Worm (Caenorhabditis elegans): Measurements from ENCODE around the gene sri-26.

sri-26 gene

ce11 chrV:15232200-15232599 lies 16.9 kb downstream of the sri-26 start, which contains the start of gene srw-13:
Gene srw-13 (plus strand): TSS chrV:15232500.
- TF ChIP-seq mep-1 (tag; optimal IDR thresholded peaks at IDR 0.05): no peak
- no peak for TF ChIP-seq nhr-2 (tag; optimal IDR thresholded peaks at IDR 0.05)
- no peak for TF ChIP-seq ceh-83 (GFP tag; optimal IDR thresholded peaks at IDR 0.05)
- no peak for TF ChIP-seq flh-1 (GFP tag; optimal IDR thresholded peaks at IDR 0.05)
- TF ChIP-seq elt-1 (tag; optimal IDR thresholded peaks at IDR 0.05; ENCODE audit: borderline replicate concordance, insufficient read depth): no peak
- TF ChIP-seq unc-39 (tag; optimal IDR thresholded peaks at IDR 0.05): no peak
- no peak for TF ChIP-seq ham-2 (GFP tag; optimal IDR thresholded peaks at IDR 0.05)
- no peak for TF ChIP-seq M03D4.4 (tag; optimal IDR thresholded peaks at IDR 0.05)
- TF ChIP-seq nhr-76 (tag; optimal IDR thresholded peaks at IDR 0.05): no peak
- no peak for TF ChIP-seq nhr-12 (tag; optimal IDR thresholded peaks at IDR 0.05)
- no peak for TF ChIP-seq lsy-2 (tag; optimal IDR thresholded peaks at IDR 0.05)
- no peak for TF ChIP-seq mls-2 (tag; optimal IDR thresholded peaks at IDR 0.05)
- TF ChIP-seq sptf-1 (tag; optimal IDR thresholded peaks at IDR 0.05): no peak
- no peak for TF ChIP-seq mab-5 (tag; optimal IDR thresholded peaks at IDR 0.05)
- no peak for TF ChIP-seq ztf-11 (tag; optimal IDR thresholded peaks at IDR 0.05)
- no peak for TF ChIP-seq nhr-28 (tag; optimal IDR thresholded peaks at IDR 0.05)
- no peak for TF ChIP-seq hlh-1 (tag; optimal IDR thresholded peaks at IDR 0.05)
- TF ChIP-seq ceh-43 (GFP tag; optimal IDR thresholded peaks at IDR 0.05): no peak

DNA sequence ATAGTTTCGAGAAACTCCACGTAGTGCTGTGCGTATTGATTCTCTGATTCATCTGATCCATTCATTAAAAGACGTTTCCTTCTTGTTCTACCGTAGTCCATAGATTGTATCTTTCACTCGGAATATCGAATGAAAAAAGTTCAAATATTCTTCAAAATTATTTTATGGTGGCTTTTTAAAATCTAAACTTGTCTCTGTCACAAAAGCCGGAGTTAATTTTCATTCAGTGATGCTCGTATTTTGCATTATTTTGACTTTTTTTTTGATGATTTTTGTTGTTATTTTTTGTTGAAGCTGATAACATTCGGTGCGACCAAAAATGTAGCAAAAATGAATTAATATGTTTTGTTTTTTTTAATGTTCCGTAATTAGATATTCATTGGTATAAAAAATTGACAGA lies 20.4 kb downstream of the sri-26 start, which contains the start of gene nhr-164:
TSS of gene nhr-164 (minus strand) at position 101 of the 400 bp plus-strand sequence.
- no peak for TF ChIP-seq drap-1 (GFP tag; optimal IDR thresholded peaks at IDR 0.05)
- TF ChIP-seq nhr-237 (tag; optimal IDR thresholded peaks at IDR 0.05): no peak
- TF ChIP-seq sptf-1 (tag; optimal IDR thresholded peaks at IDR 0.05): no peak
- TF ChIP-seq blmp-1 (tag; optimal IDR thresholded peaks at IDR 0.05): no peak

DNA sequence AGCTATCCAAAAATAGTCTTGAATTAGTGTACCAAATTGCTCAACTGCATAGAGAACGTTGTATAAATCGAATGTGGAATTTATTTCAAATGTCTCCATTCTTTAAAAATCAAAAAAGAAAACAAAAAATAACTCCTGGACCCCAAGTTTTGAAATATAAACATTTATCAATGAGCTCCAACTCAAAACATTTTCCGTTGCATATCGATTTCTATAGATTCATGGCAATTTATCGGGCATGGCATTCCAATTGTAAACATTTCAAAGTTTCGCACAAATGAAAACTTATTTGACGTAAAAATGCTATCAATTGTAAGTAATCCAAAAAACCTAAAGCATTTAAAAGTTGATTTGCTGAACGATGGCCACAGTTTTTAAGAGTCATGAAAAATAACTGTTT lies 23.3 kb downstream of the sri-26 start, which contains the start of gene srw-12:
TSS of gene srw-12 (minus strand) at position 101 of the 400 bp plus-strand sequence.
- TF ChIP-seq ces-1 (GFP tag; optimal IDR thresholded peaks at IDR 0.05) (no peak), nhr-28 (tag; optimal IDR thresholded peaks at IDR 0.05) (no peak), mep-1 (tag; optimal IDR thresholded peaks at IDR 0.05) (no peak), mls-2 (tag; optimal IDR thresholded peaks at IDR 0.05) (no peak), ceh-39 (tag; optimal IDR thresholded peaks at IDR 0.05) (no peak), tbx-8 (GFP tag; optimal IDR thresholded peaks at IDR 0.05) (no peak)

DNA sequence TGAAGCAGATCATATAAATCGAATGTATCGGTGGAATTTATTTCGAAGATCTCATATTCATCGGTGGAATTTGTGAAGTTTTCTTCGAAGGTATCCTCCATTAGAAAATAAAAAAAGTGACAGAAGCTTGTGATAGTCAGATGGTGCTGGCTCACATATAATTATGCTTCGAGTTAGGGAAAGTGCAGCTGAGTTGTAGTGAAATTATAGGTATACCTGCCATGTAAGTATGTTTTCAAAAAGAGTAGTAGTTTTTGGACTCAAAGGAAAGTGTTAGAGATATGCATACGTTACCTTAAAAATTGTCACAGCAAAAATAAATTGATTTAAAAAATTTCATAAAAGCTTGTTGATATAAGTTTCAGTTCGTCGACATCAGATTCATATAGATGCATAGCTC lies 24.9 kb downstream of the sri-26 start, which contains the start of gene srw-11:
TSS of gene srw-11 (minus strand) at position 101 of the 400 bp plus-strand sequence.
- TF ChIP-seq ceh-83 (GFP tag; optimal IDR thresholded peaks at IDR 0.05) (no peak), M03D4.4 (tag; optimal IDR thresholded peaks at IDR 0.05) (no peak), nhr-76 (tag; optimal IDR thresholded peaks at IDR 0.05) (no peak), elt-3 (tag; optimal IDR thresholded peaks at IDR 0.05) (no peak), ces-1 (GFP tag; optimal IDR thresholded peaks at IDR 0.05) (no peak), elt-1 (tag; optimal IDR thresholded peaks at IDR 0.05; ENCODE audit: borderline replicate concordance, insufficient read depth) (no peak), blmp-1 (tag; optimal IDR thresholded peaks at IDR 0.05) (no peak), lin-32 (GFP tag; optimal IDR thresholded peaks at IDR 0.05) (no peak), bed-3 (GFP tag; optimal IDR thresholded peaks at IDR 0.05) (no peak), mab-5 (tag; optimal IDR thresholded peaks at IDR 0.05) (no peak), nhr-237 (tag; optimal IDR thresholded peaks at IDR 0.05) (no peak), mep-1 (tag; optimal IDR thresholded peaks at IDR 0.05) (no peak), zip-8 (tag; optimal IDR thresholded peaks at IDR 0.05) (no peak), ceh-39 (tag; optimal IDR thresholded peaks at IDR 0.05) (no peak), ceh-43 (GFP tag; optimal IDR thresholded peaks at IDR 0.05) (no peak), cnd-1 (tag; optimal IDR thresholded peaks at IDR 0.05) (no peak)

- TF ChIP-seq ceh-43 (GFP tag; optimal IDR thresholded peaks at IDR 0.05) (no peak), nhr-237 (tag; optimal IDR thresholded peaks at IDR 0.05) (no peak), mep-1 (tag; optimal IDR thresholded peaks at IDR 0.05) (no peak), pha-4 (tag; optimal IDR thresholded peaks at IDR 0.05) (no peak), flh-1 (GFP tag; optimal IDR thresholded peaks at IDR 0.05) (no peak)
These were observed 26.0 kb downstream of the sri-26 start, which contains the start of gene chil-12 for ce11 chrV:15241259-15241658. Gene chil-12 (plus strand): TSS chrV:15241559.

ce11 chrV:15244456-15244855 lies 29.2 kb downstream of the sri-26 start, which contains the start of gene kin-30:
Gene kin-30 (plus strand): TSS chrV:15244756.
- TF ChIP-seq nhr-76 (tag; optimal IDR thresholded peaks at IDR 0.05): no peak
